Worm (Caenorhabditis elegans) whole organism, young adult: ENCODE data around the gene clc-28.

Experiments used
- Y67H2A.10 ChIP-seq: fragments of 200-800 bp; sonication (Bioruptor generic); conservative IDR thresholded peaks from 2 replicates; pipeline ENCODE4 v1.3.6; 2022; ENCODE audit warnings: missing genetic modification reagents, missing genetic modification characterization, missing compliant biosample characterization
- cebp-1 ChIP-seq, 2 experiments: fragments of 200-800 bp in 1 of 2; sonication (Bioruptor generic) in 1 of 2; sonication (generic microtip) in 1 of 2; IDR thresholded peaks in 1 of 2; optimal IDR thresholded peaks in 1 of 2; 2 replicates each; pipeline versions ENCODE4 v1.3.6 to Lab custom; 2017 to 2022; ENCODE audit warnings: missing compliant biosample characterization in 2 of 2, missing genetic modification characterization in 2 of 2, mild to moderate bottlenecking in 1 of 2, missing genetic modification reagents in 1 of 2, moderate library complexity in 1 of 2
- ceh-91 ChIP-seq: fragments of 200-800 bp; sonication (Bioruptor generic); IDR thresholded peaks from 2 replicates; pipeline ENCODE4 v1.3.6; 2022; ENCODE audit warnings: missing genetic modification reagents, missing genetic modification characterization, missing compliant biosample characterization
- ets-4 ChIP-seq: fragments of 200-800 bp; sonication (Bioruptor generic); optimal IDR thresholded peaks from 2 replicates; lab custom pipeline; 2018; ENCODE audit warnings: mild to moderate bottlenecking, missing genetic modification characterization, missing compliant biosample characterization
- lin-26 ChIP-seq: fragments of 200-800 bp; sonication (Bioruptor generic); IDR thresholded peaks from 2 replicates; pipeline ENCODE4 v1.3.6; 2022; ENCODE audit warnings: missing genetic modification reagents, missing genetic modification characterization, missing compliant biosample characterization
- snpc-1.1 ChIP-seq: sonication (generic microtip); optimal IDR thresholded peaks from 2 replicates; lab custom pipeline; 2017; ENCODE audit warnings: missing genetic modification characterization, mild to moderate bottlenecking, missing compliant biosample characterization, antibody characterized with exemption, moderate library complexity, missing genotype, missing genetic modification reagents; ENCODE audit not compliant: insufficient read depth
- snpc-1.3 ChIP-seq: sonication (generic microtip); optimal IDR thresholded peaks from 2 replicates; lab custom pipeline; 2017; ENCODE audit warnings: missing genetic modification characterization, mild to moderate bottlenecking, missing compliant biosample characterization, antibody characterized with exemption, moderate library complexity, missing genotype, missing genetic modification reagents; ENCODE audit not compliant: insufficient read depth
- tbp1 ChIP-seq: fragments of 200-800 bp; sonication (Bioruptor generic); optimal IDR thresholded peaks from 2 replicates; lab custom pipeline; 2018; ENCODE audit warnings: mild to moderate bottlenecking, missing genetic modification characterization, missing compliant biosample characterization
- xnd-1 ChIP-seq: sonication (generic microtip); optimal IDR thresholded peaks from 2 replicates; lab custom pipeline; 2016; ENCODE audit warnings: missing genotype, missing genetic modification reagents, missing genetic modification characterization, missing compliant biosample characterization

ce11 chrIII:8370188-8370587 is 30.9 kb upstream of the clc-28 start:
- TF ChIP-seq snpc-1.1 (tag; lab: Kevin White, UChicago) (no peak), tbp1 (GFP tag; lab: Kevin White, UChicago) (no peak), snpc-1.3 (tag; lab: Kevin White, UChicago) (peak; percentile 54), ceh-91 (no peak), xnd-1 (tag; lab: Kevin White, UChicago) (no peak), Y67H2A.10 (GFP tag; lab: Robert Waterston, UW) (no peak), cebp-1 (GFP tag; IDR thresholded peaks at IDR 0.05; lab: Robert Waterston, UW) (no peak), cebp-1 (tag; optimal IDR thresholded peaks at IDR 0.05; lab: Kevin White, UChicago) (no peak), lin-26 (GFP tag; lab: Robert Waterston, UW) (no peak), ets-4 (no peak)
